Worm (Caenorhabditis elegans): ENCODE data around the gene F46B3.7.

The F46B3.7 gene

ce11 chrV:20618632-20619031 is at the start of gene F46B3.7:
Gene F46B3.7 (minus strand): TSS chrV:20618732.
- TF ChIP-seq him-1 (tag; optimal IDR thresholded peaks at IDR 0.05): no peak
- TF ChIP-seq dao-5 (tag; optimal IDR thresholded peaks at IDR 0.05): no peak
- no peak for TF ChIP-seq W03F9.2 (tag; optimal IDR thresholded peaks at IDR 0.05)

- no peak for TF ChIP-seq him-1 (tag; optimal IDR thresholded peaks at IDR 0.05)
- TF ChIP-seq dao-5 (tag; optimal IDR thresholded peaks at IDR 0.05): no peak
- no peak for TF ChIP-seq W03F9.2 (tag; optimal IDR thresholded peaks at IDR 0.05)
Measured at ce11 chrV:20666905-20667304, 48.4 kb upstream of the F46B3.7 start, which contains the start of gene mlt-11. Gene mlt-11 (plus strand): TSS chrV:20667205.

DNA sequence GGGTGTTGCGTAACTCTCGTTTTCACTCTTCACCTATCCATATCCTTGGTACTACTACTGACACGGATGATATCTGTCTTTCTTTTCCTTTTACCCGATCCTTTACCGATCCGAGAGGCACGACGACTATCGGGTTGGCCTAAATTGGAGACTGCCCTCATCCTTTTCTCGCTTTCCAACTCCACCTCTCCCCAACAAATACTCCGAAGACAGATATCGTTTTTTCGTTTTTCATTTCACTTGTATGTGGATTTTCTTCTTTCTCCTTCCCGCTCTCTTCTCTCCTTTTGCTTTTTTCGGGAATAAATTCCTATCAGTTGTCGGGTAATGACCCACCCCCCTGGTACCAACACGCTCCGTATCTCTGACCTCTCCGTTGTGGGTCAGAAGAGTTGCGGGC is 46.4 kb upstream of the F46B3.7 start:
- no peak for TF ChIP-seq W03F9.2 (tag; optimal IDR thresholded peaks at IDR 0.05)
- no peak for TF ChIP-seq him-1 (tag; optimal IDR thresholded peaks at IDR 0.05)
- no peak for TF ChIP-seq dao-5 (tag; optimal IDR thresholded peaks at IDR 0.05)

DNA sequence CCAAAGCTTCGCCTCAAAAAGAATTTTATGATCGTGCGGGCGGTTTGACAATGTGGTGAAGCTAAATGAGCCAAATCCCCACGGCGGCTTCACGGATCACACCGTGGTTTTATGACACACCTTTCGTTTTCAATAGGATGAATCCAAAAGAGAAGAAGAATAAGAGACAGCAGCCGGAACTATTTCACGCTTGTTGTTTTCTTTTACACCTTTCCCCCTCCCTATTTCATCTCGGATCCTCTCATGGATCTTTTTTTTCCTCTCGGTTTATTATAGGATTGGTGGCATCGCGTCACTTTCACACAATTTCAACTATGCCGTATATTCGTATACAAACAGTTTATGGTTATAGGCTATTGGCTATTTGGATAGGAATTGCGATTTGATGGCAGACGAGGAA is 45.2 kb upstream of the F46B3.7 start:
- TF ChIP-seq dao-5 (tag; optimal IDR thresholded peaks at IDR 0.05) (no peak), him-1 (tag; optimal IDR thresholded peaks at IDR 0.05) (no peak), W03F9.2 (tag; optimal IDR thresholded peaks at IDR 0.05) (no peak)

ce11 chrV:20662474-20662873 is 43.9 kb upstream of the F46B3.7 start:
- no peak for TF ChIP-seq dao-5 (tag; optimal IDR thresholded peaks at IDR 0.05)
- no peak for TF ChIP-seq him-1 (tag; optimal IDR thresholded peaks at IDR 0.05)
- no peak for TF ChIP-seq W03F9.2 (tag; optimal IDR thresholded peaks at IDR 0.05)

DNA sequence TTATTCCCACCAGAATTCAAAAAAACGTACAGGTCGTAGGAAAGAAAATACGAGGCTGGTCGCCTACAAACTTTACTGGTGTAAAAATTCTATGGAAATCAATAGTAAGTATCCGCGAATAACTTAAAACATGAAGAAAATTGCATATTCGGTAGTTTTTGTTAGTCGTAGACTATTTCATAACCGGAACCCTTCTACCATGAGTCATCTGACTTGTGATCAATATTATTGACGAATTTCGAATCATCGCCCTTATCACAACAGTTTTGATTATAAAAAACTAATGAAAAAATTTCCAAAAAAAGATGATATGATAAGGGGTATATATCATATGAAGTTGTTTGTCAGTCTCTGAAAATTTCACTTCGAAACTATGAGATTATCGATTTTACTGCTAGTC is 41.5 kb upstream of the F46B3.7 start, which contains the start of gene W01F3.2:
Gene W01F3.2 (plus strand): TSS at position 301 of the 400 bp plus-strand sequence.
- TF ChIP-seq dao-5 (tag; optimal IDR thresholded peaks at IDR 0.05) (no peak), W03F9.2 (tag; optimal IDR thresholded peaks at IDR 0.05) (no peak), him-1 (tag; optimal IDR thresholded peaks at IDR 0.05) (no peak)

DNA sequence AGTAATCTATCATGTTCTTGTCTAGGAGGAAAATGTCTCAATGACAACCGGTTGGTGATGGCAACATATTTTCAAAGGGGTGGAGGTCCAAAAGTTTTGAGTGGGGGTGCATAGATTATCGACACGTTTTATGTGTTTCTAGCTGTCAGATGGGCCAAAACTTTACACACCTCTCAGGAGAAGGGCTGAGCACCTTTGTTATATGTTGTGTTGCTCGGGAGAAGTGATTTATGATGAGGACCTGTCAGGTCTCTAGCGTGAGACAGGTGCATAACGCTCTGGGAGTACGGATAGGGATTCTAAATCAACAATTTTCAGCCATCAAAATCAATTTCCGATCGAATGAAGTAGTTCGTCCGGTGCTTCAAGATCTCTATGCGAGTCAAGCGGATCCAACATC is 38.1 kb upstream of the F46B3.7 start:
- TF ChIP-seq him-1 (tag; optimal IDR thresholded peaks at IDR 0.05) (no peak), dao-5 (tag; optimal IDR thresholded peaks at IDR 0.05) (no peak), W03F9.2 (tag; optimal IDR thresholded peaks at IDR 0.05) (no peak)

DNA sequence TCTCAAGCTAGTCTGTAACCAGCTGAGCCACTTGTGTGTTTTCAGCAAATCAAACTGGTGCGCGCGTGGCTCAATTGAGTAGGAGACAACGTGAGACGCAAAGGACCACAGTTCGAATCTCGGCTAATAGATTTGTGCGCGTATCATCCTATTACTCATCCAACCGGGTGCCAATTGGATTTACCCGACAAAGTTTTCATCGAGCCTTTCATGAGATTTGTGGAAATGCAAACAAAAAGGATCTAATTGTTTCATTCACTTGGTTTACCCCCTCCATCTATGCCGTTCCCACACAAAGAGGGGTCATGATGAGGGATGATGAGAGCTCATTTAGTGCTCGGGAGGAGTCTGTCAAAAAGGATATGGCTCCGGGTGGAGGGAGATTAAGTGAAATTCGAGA is 36.6 kb upstream of the F46B3.7 start:
- TF ChIP-seq W03F9.2 (tag; optimal IDR thresholded peaks at IDR 0.05) (no peak), him-1 (tag; optimal IDR thresholded peaks at IDR 0.05) (no peak), dao-5 (tag; optimal IDR thresholded peaks at IDR 0.05) (no peak)

- TF ChIP-seq W03F9.2 (tag; optimal IDR thresholded peaks at IDR 0.05) (no peak), dao-5 (tag; optimal IDR thresholded peaks at IDR 0.05) (no peak)
Measured at ce11 chrV:20654350-20654749, 35.8 kb upstream of the F46B3.7 start, which contains the start of gene mnr-1. Gene mnr-1 (plus strand): TSS chrV:20654650.

ce11 chrV:20651923-20652322 is 33.4 kb upstream of the F46B3.7 start:
- TF ChIP-seq dao-5 (tag; optimal IDR thresholded peaks at IDR 0.05): no peak
- no peak for TF ChIP-seq W03F9.2 (tag; optimal IDR thresholded peaks at IDR 0.05)
- no peak for TF ChIP-seq him-1 (tag; optimal IDR thresholded peaks at IDR 0.05)

- no peak for TF ChIP-seq W03F9.2 (tag; optimal IDR thresholded peaks at IDR 0.05)
- TF ChIP-seq dao-5 (tag; optimal IDR thresholded peaks at IDR 0.05): no peak
- no peak for TF ChIP-seq him-1 (tag; optimal IDR thresholded peaks at IDR 0.05)
Measured at ce11 chrV:20648868-20649267, 30.3 kb upstream of the F46B3.7 start.

ce11 chrV:20645479-20645878 is 26.9 kb upstream of the F46B3.7 start:
- TF ChIP-seq dao-5 (tag; optimal IDR thresholded peaks at IDR 0.05): no peak
- no peak for TF ChIP-seq W03F9.2 (tag; optimal IDR thresholded peaks at IDR 0.05)
- no peak for TF ChIP-seq him-1 (tag; optimal IDR thresholded peaks at IDR 0.05)

- TF ChIP-seq W03F9.2 (tag; optimal IDR thresholded peaks at IDR 0.05) (no peak), dao-5 (tag; optimal IDR thresholded peaks at IDR 0.05) (no peak), him-1 (tag; optimal IDR thresholded peaks at IDR 0.05) (no peak)
Measured at ce11 chrV:20641896-20642295, 23.4 kb upstream of the F46B3.7 start, which contains the start of gene srxa-15. Gene srxa-15 (plus strand): TSS chrV:20642196.

DNA sequence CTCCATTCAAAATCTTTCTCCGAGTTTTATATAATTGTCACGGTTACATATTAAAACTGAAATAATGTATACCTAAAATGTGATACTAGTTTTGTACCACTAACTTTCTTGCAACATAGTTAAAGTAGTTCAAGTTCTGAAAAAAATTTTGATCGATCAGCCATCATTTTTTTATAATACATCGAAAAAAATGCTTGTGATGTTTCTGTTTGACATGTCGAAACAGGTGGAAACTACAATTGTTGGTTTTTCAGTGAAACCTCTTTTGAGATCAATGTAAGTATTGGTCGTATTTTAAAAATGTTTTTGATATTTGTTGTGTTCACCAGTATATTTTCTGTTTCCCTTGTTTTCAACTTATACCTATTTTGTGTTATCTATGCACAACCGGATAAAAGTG is 20.8 kb upstream of the F46B3.7 start, which contains the start of gene srxa-14:
Gene srxa-14 (plus strand): TSS at position 301 of the 400 bp plus-strand sequence.
- TF ChIP-seq dao-5 (tag; optimal IDR thresholded peaks at IDR 0.05) (no peak), him-1 (tag; optimal IDR thresholded peaks at IDR 0.05) (no peak), W03F9.2 (tag; optimal IDR thresholded peaks at IDR 0.05) (no peak)

ce11 chrV:20638344-20638743 is 19.8 kb upstream of the F46B3.7 start, which contains the start of gene Y44A6B.3:
Gene Y44A6B.3 (minus strand): TSS chrV:20638444.
- TF ChIP-seq him-1 (tag; optimal IDR thresholded peaks at IDR 0.05) (no peak), dao-5 (tag; optimal IDR thresholded peaks at IDR 0.05) (no peak), W03F9.2 (tag; optimal IDR thresholded peaks at IDR 0.05) (no peak)
